Fruit fly (Drosophila melanogaster): ENCODE measurements around the gene CG12017.

Gene CG12017

DNA sequence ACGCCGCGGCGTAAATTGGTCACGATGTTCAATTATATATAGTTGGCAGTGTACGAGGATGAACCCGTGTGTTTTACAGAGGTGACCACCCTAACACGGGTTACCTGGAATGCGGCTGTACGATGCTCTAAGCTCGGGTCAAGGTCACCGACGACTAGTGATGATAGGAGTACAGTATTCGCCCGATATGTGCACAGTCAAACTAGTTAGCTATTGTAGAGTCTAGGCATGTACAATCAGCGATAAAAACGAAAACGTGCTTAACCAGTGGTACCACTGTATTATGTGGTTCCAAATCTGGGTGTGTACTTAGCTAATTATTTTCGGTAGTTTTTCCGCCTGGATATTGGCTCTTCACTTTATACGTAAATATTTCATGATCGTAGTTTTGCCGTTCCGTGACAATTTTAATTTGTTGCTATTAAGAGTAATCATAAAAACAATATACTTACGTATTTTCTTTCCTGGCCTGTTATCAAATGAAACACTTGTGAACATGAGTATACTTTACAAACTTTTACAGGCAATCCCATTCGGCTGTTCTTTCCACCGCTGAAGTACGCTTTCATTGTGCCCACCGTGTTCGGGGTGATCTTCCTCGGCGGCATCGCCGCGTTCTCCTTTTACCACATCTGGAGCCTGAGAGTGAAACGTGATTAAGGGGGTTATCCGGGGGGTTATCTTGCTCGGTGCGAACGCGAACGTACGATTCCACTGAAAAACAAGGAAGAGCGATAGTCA lies 40.1 kb downstream of the CG12017 start:
- TF ChIP-seq psq (optimal IDR thresholded peaks at IDR 0.05) (no peak), Myc (optimal IDR thresholded peaks at IDR 0.05) (no peak), Sin3A (optimal IDR thresholded peaks at IDR 0.05) (no peak), ttk (optimal IDR thresholded peaks at IDR 0.05) (no peak), h (optimal IDR thresholded peaks at IDR 0.05) (no peak), insv (optimal IDR thresholded peaks at IDR 0.05) (no peak)

DNA sequence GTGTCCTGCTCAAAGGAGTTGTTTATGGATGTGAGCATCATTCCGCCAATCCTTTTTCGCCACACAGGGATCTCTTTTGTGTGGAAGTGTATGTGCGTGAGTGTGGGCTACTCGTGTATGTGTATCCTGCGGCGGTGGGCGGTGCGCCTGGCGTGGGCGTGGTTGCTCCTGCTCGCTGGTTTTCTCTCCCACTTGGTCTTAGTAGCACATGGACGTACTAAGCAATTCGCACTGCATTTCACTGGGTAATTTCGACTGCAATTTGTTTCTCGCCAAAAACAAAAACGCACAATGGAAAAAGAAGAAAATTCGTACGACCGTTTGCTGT lies 45.5 kb downstream of the CG12017 start:
- TF ChIP-seq Myc (optimal IDR thresholded peaks at IDR 0.05) (no peak), h (optimal IDR thresholded peaks at IDR 0.05) (no peak), psq (optimal IDR thresholded peaks at IDR 0.05) (no peak), insv (optimal IDR thresholded peaks at IDR 0.05) (no peak)

DNA sequence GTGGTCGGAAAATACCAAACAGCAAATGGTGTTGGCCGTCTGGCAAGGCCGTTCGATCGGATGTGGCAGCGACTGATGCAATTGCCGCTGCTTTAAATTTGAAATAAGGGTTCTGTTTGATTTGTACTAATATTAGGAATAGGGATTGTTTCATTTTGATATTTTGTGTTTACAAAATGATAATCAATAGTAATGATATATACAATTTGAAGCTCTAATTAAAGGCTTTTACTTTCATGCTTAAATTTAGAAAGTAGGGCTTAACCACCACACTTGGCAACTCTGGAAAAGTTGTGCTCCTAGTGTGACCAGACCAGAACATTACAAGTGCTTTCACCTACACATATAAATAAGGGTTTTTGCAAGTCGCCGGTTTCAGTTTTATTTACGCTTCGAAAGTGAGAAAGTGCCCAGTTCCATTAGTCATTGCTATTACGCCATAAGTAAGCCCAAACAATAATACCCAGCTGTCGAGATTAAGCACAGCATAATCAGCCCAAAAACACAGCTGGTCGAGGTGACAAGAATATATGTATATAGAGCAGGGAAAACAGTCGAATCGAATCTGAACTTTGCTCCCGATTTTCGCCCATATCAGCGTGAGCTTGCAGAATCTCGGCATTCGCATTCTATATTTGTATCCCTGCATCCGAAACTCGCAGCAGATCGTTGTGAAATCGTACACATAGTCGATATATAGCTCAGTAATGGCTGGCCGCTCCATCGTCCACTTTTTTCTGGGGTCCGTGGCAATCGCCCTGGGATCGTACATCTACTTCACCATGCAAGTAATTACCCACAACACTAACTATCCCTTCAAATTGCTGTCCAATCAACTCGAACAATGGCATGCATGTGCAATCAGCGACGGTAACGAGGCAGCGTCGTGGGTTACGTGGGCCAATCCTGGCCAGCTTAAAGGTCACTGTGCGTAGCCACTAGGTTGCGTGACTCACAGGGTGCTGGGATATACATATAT lies 46.2 kb downstream of the CG12017 start, which contains the start of gene Gtpx:
Gene Gtpx, plus strand, starts transcription at position 341 of the 979 bp plus-strand sequence.
- TF ChIP-seq Sin3A (optimal IDR thresholded peaks at IDR 0.05): no peak
- no peak for TF ChIP-seq ttk (optimal IDR thresholded peaks at IDR 0.05)
- peak; percentile 57 for TF ChIP-seq h (optimal IDR thresholded peaks at IDR 0.05)

DNA sequence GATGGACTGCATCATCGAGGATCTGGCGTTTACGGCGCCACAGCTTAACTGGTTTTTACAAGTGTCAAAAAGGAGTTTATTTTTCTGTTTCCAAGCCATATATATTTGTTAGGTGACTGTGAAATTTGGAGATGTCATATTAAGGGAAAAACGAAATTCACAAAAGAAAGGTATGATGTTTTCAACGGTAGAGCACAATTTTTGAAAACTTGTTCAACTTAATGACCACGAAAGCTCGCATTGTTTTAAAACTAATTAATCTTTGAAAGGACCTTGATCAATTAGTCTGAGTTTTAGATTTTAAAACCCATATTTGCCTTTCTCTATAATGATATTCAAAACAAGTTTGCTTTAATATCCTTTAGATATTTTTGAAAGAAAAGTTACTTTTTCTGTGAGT lies 48.7 kb downstream of the CG12017 start, which contains the start of gene Strip:
Gene Strip, minus strand, starts transcription at position 101 of the 400 bp plus-strand sequence.
- TF ChIP-seq Myc (optimal IDR thresholded peaks at IDR 0.05) (no peak), insv (optimal IDR thresholded peaks at IDR 0.05) (no peak), psq (optimal IDR thresholded peaks at IDR 0.05) (no peak), h (optimal IDR thresholded peaks at IDR 0.05) (no peak), Sin3A (optimal IDR thresholded peaks at IDR 0.05) (no peak), ttk (optimal IDR thresholded peaks at IDR 0.05) (no peak)

DNA sequence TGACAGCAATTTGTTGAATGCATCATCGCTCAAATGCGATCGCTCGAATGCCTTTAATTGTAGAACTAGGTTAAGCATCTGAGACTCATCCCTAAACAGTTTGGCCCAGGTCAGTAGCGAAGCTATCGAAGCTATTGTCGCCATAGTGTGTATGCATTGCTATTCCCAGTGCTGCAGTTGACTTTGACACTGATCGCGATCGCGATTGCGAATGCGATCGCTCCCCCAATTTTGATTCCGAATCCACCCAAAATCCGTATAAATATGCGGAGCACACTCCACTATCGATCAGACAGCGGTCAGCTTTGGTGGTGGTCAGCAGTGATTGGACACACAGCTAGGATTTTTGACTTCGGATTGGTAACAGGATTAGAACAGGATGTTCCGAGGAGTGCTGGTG lies 49.7 kb downstream of the CG12017 start, which contains the start of gene CG14961:
Gene CG14961, plus strand, starts transcription at position 301 of the 400 bp plus-strand sequence.
- TF ChIP-seq Sin3A (optimal IDR thresholded peaks at IDR 0.05) (no peak), insv (optimal IDR thresholded peaks at IDR 0.05) (no peak), h (optimal IDR thresholded peaks at IDR 0.05) (no peak), psq (optimal IDR thresholded peaks at IDR 0.05) (no peak), Myc (optimal IDR thresholded peaks at IDR 0.05) (no peak), ttk (optimal IDR thresholded peaks at IDR 0.05) (no peak)

DNA sequence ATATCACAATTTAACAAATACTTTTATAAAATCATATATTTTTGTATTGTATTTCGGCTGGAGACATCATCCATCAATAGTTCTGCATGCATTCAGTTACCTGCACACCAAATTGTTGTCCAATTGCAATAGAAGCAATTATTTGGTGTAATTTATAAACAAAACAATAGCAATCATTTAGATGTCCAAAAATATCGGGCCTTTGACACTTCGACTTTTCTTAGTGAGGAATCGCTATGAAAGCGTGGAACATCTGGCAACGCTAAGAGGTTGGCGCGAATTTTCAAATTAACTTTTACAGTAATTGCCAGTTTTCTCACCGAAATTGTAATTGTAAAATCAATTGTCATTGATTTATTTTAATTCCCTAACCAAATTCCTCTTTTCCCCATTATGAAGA lies 54.7 kb downstream of the CG12017 start, which contains the start of gene CG14969:
Gene CG14969, minus strand, starts transcription at position 195 of the 400 bp plus-strand sequence.
- no peak for TF ChIP-seq h (optimal IDR thresholded peaks at IDR 0.05)
- TF ChIP-seq psq (optimal IDR thresholded peaks at IDR 0.05): no peak
- TF ChIP-seq ttk (optimal IDR thresholded peaks at IDR 0.05): no peak
- TF ChIP-seq insv (optimal IDR thresholded peaks at IDR 0.05): no peak
- no peak for TF ChIP-seq Sin3A (optimal IDR thresholded peaks at IDR 0.05)
- TF ChIP-seq Myc (optimal IDR thresholded peaks at IDR 0.05): no peak

DNA sequence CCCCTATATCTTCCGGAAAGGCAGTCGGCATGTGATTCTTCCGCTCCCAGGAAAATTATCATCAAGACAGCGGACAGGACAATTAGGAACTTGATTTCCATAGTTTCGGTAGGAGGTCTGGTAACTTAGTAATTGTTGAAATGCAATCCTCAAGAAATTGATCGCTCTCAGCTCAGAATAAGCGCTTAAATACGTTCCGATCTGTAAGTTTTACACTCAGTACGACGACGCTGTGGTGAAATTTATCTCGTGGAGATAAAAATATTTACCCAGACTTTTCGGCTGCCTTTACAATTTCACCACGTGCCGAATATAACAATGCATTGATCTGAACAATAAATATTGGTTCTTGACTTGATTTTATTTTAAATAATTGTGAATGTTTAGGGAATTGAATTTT lies 55.6 kb downstream of the CG12017 start, which contains the start of gene Drsl1:
Gene Drsl1, minus strand, starts transcription at position 101 of the 400 bp plus-strand sequence.
- TF ChIP-seq insv (optimal IDR thresholded peaks at IDR 0.05) (no peak), h (optimal IDR thresholded peaks at IDR 0.05) (no peak), ttk (optimal IDR thresholded peaks at IDR 0.05) (no peak), Myc (optimal IDR thresholded peaks at IDR 0.05) (no peak), psq (optimal IDR thresholded peaks at IDR 0.05) (no peak), Sin3A (optimal IDR thresholded peaks at IDR 0.05) (no peak)

DNA sequence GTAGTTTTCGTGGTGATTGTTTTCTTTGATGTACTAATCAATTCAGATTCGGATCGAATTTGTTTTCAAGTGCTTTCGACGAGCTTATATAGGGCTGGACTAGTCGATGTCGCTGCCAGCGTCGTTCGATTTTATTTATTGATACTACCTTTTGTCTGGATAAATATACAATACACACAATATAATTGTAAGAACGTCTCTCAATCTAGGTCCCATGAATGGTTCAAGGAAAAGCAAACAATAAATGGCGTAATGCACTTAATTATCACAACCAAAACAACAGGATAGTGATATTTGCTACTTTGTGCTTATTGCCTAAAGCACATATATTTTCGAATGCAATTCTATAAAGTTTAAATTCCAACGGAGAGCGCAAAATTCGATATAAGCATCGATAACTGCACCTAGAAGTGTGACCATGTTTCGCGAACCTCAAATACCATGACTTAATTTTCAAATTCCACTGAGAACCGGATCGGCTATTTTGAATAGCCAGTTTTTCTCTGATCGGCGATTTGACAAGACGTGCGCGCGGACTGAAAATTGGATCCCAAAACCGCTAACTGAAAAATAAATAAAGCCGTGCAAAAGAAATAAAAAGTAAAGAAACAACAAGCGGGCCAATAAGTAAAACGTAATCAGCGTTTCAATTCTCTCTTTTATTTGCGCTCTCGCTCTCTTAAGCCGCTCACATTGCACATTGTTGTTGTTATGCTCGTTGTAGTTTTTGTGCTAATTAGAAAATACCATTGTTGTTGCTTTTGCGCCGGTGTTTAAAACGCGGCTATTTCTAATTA lies 56.5 kb downstream of the CG12017 start, which contains the start of the genes Drsl6 and kst:
Gene Drsl6, minus strand, starts transcription at position 51 of the 797 bp plus-strand sequence.
Gene kst, plus strand, starts transcription at position 493 of the 797 bp plus-strand sequence.
- no peak for TF ChIP-seq Myc (optimal IDR thresholded peaks at IDR 0.05)
- TF ChIP-seq h (optimal IDR thresholded peaks at IDR 0.05): no peak

DNA sequence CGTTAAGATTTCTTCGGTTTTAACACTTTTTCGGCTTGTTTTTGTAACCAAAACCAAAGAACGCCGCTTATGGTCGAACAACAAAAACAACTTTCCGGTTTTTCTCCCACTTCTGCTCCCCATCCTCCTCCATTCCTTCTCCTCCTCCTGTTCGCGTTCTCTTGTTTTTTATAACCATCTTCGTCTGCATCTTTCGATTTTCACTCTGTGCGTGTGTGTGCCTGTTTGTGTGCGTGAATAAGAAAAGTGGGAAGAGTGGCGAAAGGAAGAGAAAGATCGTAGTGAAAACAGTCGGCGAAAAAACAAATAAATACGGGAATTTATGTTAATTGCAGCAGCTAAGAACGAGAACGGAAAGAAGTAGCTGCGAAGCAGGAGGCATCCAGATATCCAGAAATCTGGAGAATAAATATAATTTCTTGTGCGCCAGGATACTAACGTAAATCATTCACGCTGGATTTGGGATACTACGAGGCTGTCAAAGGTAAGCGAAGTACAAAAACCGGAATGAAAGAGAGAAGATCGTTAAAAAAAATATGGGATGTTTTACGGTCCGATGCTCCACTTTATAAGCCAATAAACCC lies 57.4 kb downstream of the CG12017 start:
- TF ChIP-seq h (optimal IDR thresholded peaks at IDR 0.05): no peak

DNA sequence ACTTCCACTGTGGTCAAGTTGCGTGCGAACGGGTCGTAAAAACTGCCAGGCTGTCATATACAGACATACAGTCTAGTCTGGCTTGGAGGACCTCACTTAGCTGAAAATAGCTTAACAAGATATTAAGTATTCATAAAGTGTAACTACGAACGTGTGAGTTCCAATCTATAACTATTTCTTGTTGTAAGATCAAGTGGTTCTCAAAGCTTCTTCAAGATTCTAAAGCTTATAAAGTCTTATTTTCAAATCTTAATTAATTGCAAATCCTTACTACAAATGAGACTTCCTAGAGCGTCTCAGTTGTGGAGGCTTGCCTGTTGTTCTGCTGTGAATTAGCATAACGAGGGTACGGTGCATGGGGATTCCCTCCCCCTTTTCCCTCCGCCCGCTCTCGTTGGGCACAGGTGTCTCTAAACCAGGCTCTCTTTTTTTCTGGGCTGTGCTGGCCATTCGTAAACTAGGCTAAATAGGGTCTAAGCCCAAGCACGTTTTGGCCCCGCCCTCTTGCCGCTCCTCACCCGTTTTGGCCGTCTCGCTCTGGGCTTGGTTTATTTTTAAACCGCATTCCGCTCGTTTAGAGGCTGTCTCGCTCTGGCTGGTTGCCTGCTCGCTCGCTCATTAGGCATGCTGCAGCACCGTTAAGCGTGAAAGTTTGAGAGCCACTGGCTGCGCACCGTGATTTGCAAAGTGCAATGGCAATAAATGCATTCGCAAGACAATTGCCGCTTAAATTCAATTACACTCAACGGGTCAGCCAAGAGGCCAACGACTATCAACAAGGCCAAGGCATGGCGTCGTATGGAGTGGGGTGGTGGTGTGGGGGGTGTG lies 58.2 kb downstream of the CG12017 start:
- TF ChIP-seq ttk (optimal IDR thresholded peaks at IDR 0.05) (no peak), h (optimal IDR thresholded peaks at IDR 0.05) (no peak), Myc (optimal IDR thresholded peaks at IDR 0.05) (no peak), psq (optimal IDR thresholded peaks at IDR 0.05) (no peak)

Measured in Kc167 (cell line).